Worm (Caenorhabditis elegans) whole organism, mixed stage, embryonic: ENCODE measurements around the gene Y44A6B.3.

ENCODE experiments used
- M03D4.4 ChIP-seq: sonication (generic microtip); optimal IDR thresholded peaks from 2 replicates; lab custom pipeline; 2017; ENCODE audit warnings: mild to moderate bottlenecking, missing genetic modification characterization, missing compliant biosample characterization
- ztf-11 ChIP-seq: fragments of 150-350 bp; optimal IDR thresholded peaks from 2 replicates; lab custom pipeline; 2014; ENCODE audit warnings: missing biosample characterization, missing genetic modification characterization

DNA sequence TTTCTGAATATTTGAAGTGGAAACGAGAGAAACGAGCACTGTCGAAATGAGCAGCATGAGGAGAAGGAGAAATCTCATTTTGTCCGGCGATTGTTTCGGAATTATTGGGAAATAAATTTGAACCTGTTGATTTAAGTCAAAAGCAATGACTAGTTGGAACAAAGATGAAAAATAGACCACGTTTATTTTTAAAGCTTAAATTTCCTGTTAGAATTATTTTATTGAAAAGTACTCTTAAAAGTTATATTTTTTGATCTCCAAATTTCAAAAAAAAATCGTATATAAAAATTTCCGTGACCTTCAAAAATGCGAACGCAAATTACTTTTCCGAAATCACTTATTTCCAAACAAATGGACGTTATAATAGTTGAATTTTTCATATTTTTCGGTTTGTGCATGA lies 42.6 kb downstream of the Y44A6B.3 start, which contains the start of gene F26F2.11:
- TF ChIP-seq M03D4.4 (tag; lab: Kevin White, UChicago) (no peak), ztf-11 (tag; lab: Kevin White, UChicago) (no peak)
